Worm (Caenorhabditis elegans) whole organism, L4/young adult: Measurements from ENCODE around the gene add-1.

Experiments
- W03F9.2 ChIP-seq: fragments of 150-350 bp; optimal IDR thresholded peaks from 2 replicates; lab custom pipeline; 2014; ENCODE audit warnings: missing biosample characterization, missing genetic modification characterization
- dao-5 ChIP-seq: sonication (generic microtip); optimal IDR thresholded peaks from 2 replicates; lab custom pipeline; 2016; ENCODE audit warnings: missing genotype, missing genetic modification characterization, moderate library complexity, missing compliant biosample characterization
- him-1 ChIP-seq: sonication (generic microtip); optimal IDR thresholded peaks from 2 replicates; lab custom pipeline; 2016; ENCODE audit warnings: missing genotype, missing genetic modification reagents, missing genetic modification characterization, missing compliant biosample characterization

DNA sequence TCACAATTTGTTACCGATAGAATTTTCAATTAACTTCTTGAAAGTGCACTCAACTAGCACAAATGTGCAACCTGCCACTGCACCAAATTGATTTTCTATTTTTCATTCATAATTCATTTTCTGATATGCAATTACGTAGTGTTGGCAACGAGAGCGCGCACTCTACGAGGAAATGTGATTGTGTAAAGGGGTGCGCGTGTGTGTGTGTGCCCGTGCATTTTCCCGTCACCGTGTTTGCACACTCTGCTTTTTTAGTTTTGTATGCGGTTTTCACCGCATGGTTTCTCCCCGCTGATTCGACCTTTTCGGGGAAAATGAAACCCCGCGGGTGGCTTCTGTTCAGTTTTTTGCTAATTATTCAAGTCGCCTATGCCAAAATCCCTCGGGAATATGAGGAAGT lies 30.3 kb upstream of the add-1 start, which contains the start of gene T07F12.2:
- TF ChIP-seq him-1 (tag; lab: Kevin White, UChicago) (no peak), dao-5 (tag; lab: Kevin White, UChicago) (no peak), W03F9.2 (tag; lab: Kevin White, UChicago) (no peak)
